Worm (Caenorhabditis elegans) whole organism, L2 larva: ENCODE data around the gene C13F10.8.
A peak's percentile ranks its signal among the peaks of the same experiment; 100 is the strongest.

Source experiments
- C34F6.9 ChIP-seq: fragments of 150-350 bp; optimal IDR thresholded peaks from 2 replicates; lab custom pipeline; 2014; ENCODE audit warnings: missing biosample characterization, missing genetic modification characterization
- F13H6.1 ChIP-seq: sonication (generic microtip); optimal IDR thresholded peaks from 2 replicates; lab custom pipeline; 2016; ENCODE audit warnings: missing genetic modification characterization, missing compliant biosample characterization
- R02D3.7 ChIP-seq: fragments of 150-350 bp; optimal IDR thresholded peaks from 2 replicates; lab custom pipeline; 2014; ENCODE audit warnings: missing biosample characterization, missing genetic modification characterization
- Y55F3AM.14 ChIP-seq: fragments of 200-800 bp; sonication (Bioruptor generic); optimal IDR thresholded peaks from 2 replicates; lab custom pipeline; 2018; ENCODE audit warnings: mild to moderate bottlenecking, missing genetic modification characterization, missing compliant biosample characterization
- ZK546.5 ChIP-seq: sonication (generic microtip); optimal IDR thresholded peaks from 2 replicates; lab custom pipeline; 2017; ENCODE audit warnings: missing biosample characterization, missing genetic modification characterization
- alr-1 ChIP-seq: fragments of 150-350 bp; optimal IDR thresholded peaks from 2 replicates; lab custom pipeline; 2014; ENCODE audit warnings: missing biosample characterization, missing genetic modification characterization
- aly-2 ChIP-seq: fragments of 150-350 bp; optimal IDR thresholded peaks from 2 replicates; lab custom pipeline; 2014; ENCODE audit warnings: missing biosample characterization, missing genetic modification characterization
- ama-1 ChIP-seq: fragments of 150-350 bp; optimal IDR thresholded peaks from 2 replicates; lab custom pipeline; 2018; ENCODE audit warnings: inconsistent platforms
- blmp-1 ChIP-seq: sonication (generic microtip); optimal IDR thresholded peaks from 2 replicates; lab custom pipeline; 2017; ENCODE audit warnings: missing genetic modification characterization, mild to moderate bottlenecking, missing compliant biosample characterization, antibody characterized with exemption, moderate library complexity; ENCODE audit not compliant: insufficient read depth
- ceh-16 ChIP-seq: fragments of 150-350 bp; optimal IDR thresholded peaks from 2 replicates; lab custom pipeline; 2014; ENCODE audit warnings: missing biosample characterization, missing genetic modification characterization
- ceh-82 ChIP-seq: fragments of 150-350 bp; optimal IDR thresholded peaks from 2 replicates; lab custom pipeline; 2014; ENCODE audit warnings: missing biosample characterization, missing genetic modification characterization
- crh-2 ChIP-seq: sonication (generic microtip); optimal IDR thresholded peaks from 2 replicates; lab custom pipeline; 2017; ENCODE audit warnings: missing biosample characterization, missing genetic modification characterization
- dmd-4 ChIP-seq: sonication (generic microtip); optimal IDR thresholded peaks from 2 replicates; lab custom pipeline; 2017; ENCODE audit warnings: missing biosample characterization, missing genetic modification characterization
- egl-27 ChIP-seq: sonication (generic microtip); optimal IDR thresholded peaks from 3 replicates; lab custom pipeline; 2017; ENCODE audit warnings: missing biosample characterization, missing genetic modification reagents, missing genetic modification characterization
- elt-1 ChIP-seq: fragments of 150-350 bp; optimal IDR thresholded peaks from 2 replicates; lab custom pipeline; 2014; ENCODE audit warnings: missing biosample characterization, missing genetic modification characterization
- fos-1 ChIP-seq: fragments of 150-350 bp; optimal IDR thresholded peaks from 2 replicates; lab custom pipeline; 2014; ENCODE audit warnings: missing biosample characterization, missing genetic modification characterization
- gmeb-1 ChIP-seq: fragments of 150-350 bp; optimal IDR thresholded peaks from 2 replicates; lab custom pipeline; 2014; ENCODE audit warnings: missing biosample characterization, missing genetic modification characterization
- lin-11 ChIP-seq: fragments of 150-350 bp; sonication (generic microtip); optimal IDR thresholded peaks from 2 replicates; lab custom pipeline; 2014; ENCODE audit warnings: missing biosample characterization, missing genetic modification characterization, inconsistent platforms, mixed read lengths
- lin-13 ChIP-seq: fragments of 150-350 bp; optimal IDR thresholded peaks from 2 replicates; lab custom pipeline; 2014; ENCODE audit warnings: missing biosample characterization, missing genetic modification reagents, missing genetic modification characterization
- lin-39 ChIP-seq: fragments of 150-350 bp; optimal IDR thresholded peaks from 2 replicates; lab custom pipeline; 2014; ENCODE audit warnings: missing biosample characterization, missing genetic modification reagents, missing genetic modification characterization
- lsy-2 ChIP-seq, 2 experiments: fragments of 150-350 bp in 1 of 2; sonication (generic microtip) in 1 of 2; optimal IDR thresholded peaks; 2 replicates each; lab custom pipeline; 2014 to 2017; ENCODE audit warnings: missing biosample characterization in 2 of 2, missing genetic modification characterization in 2 of 2
- mab-5 ChIP-seq: fragments of 150-350 bp; optimal IDR thresholded peaks from 2 replicates; lab custom pipeline; 2014; ENCODE audit warnings: missing biosample characterization, missing genetic modification characterization
- mbf-1 ChIP-seq: sonication (generic microtip); optimal IDR thresholded peaks from 2 replicates; lab custom pipeline; 2017; ENCODE audit warnings: missing biosample characterization, missing genetic modification characterization
- nhr-11 ChIP-seq: fragments of 150-350 bp; optimal IDR thresholded peaks from 2 replicates; lab custom pipeline; 2014; ENCODE audit warnings: missing biosample characterization, missing genetic modification characterization
- nhr-12 ChIP-seq: fragments of 150-350 bp; optimal IDR thresholded peaks from 2 replicates; lab custom pipeline; 2014; ENCODE audit warnings: missing biosample characterization, missing genetic modification characterization
- nhr-129 ChIP-seq: fragments of 150-350 bp; optimal IDR thresholded peaks from 2 replicates; lab custom pipeline; 2014; ENCODE audit warnings: missing biosample characterization, missing genetic modification characterization
- nhr-21 ChIP-seq: fragments of 150-350 bp; optimal IDR thresholded peaks from 2 replicates; lab custom pipeline; 2014; ENCODE audit warnings: missing biosample characterization, missing genetic modification characterization
- nhr-23 ChIP-seq: fragments of 150-350 bp; optimal IDR thresholded peaks from 2 replicates; lab custom pipeline; 2014; ENCODE audit warnings: missing biosample characterization, missing genetic modification reagents, missing genetic modification characterization
- nhr-237 ChIP-seq: fragments of 150-350 bp; optimal IDR thresholded peaks from 2 replicates; lab custom pipeline; 2014; ENCODE audit warnings: missing biosample characterization, missing genetic modification characterization
- nhr-25 ChIP-seq: fragments of 150-350 bp; sonication (generic microtip); optimal IDR thresholded peaks from 3 replicates; lab custom pipeline; 2014; ENCODE audit warnings: missing biosample characterization, missing genetic modification characterization
- nhr-6 ChIP-seq: fragments of 150-350 bp; optimal IDR thresholded peaks from 2 replicates; lab custom pipeline; 2014; ENCODE audit warnings: missing biosample characterization, missing genetic modification characterization
- nhr-77 ChIP-seq: fragments of 150-350 bp; optimal IDR thresholded peaks from 2 replicates; lab custom pipeline; 2014; ENCODE audit warnings: missing biosample characterization, missing genetic modification characterization
- peb-1 ChIP-seq: fragments of 150-350 bp; optimal IDR thresholded peaks from 2 replicates; lab custom pipeline; 2014; ENCODE audit warnings: missing biosample characterization, missing genetic modification characterization
- sem-4 ChIP-seq: fragments of 150-350 bp; optimal IDR thresholded peaks from 2 replicates; lab custom pipeline; 2014; ENCODE audit warnings: missing biosample characterization, missing genetic modification reagents, missing genetic modification characterization
- skn-1 ChIP-seq: sonication (generic microtip); optimal IDR thresholded peaks from 2 replicates; lab custom pipeline; 2017; ENCODE audit warnings: missing biosample characterization, missing genetic modification characterization
- sma-3 ChIP-seq: sonication (generic microtip); optimal IDR thresholded peaks from 2 replicates; lab custom pipeline; 2016; ENCODE audit warnings: missing genetic modification reagents, missing genetic modification characterization, missing compliant biosample characterization
- sma-9 ChIP-seq, 2 experiments: fragments of 150-350 bp in 1 of 2; sonication (generic microtip) in 1 of 2; optimal IDR thresholded peaks; 2 replicates each; lab custom pipeline; 2014 to 2016; ENCODE audit warnings: missing genetic modification characterization in 2 of 2, mild to moderate bottlenecking in 1 of 2, missing biosample characterization in 1 of 2, missing compliant biosample characterization in 1 of 2, missing genetic modification reagents in 1 of 2, moderate library complexity in 1 of 2
- snpc-4 ChIP-seq: fragments of 150-350 bp; optimal IDR thresholded peaks from 2 replicates; lab custom pipeline; 2014; ENCODE audit warnings: missing biosample characterization, missing genetic modification characterization
- unc-39 ChIP-seq: fragments of 150-350 bp; optimal IDR thresholded peaks from 2 replicates; lab custom pipeline; 2014; ENCODE audit warnings: missing biosample characterization, missing genetic modification characterization
- unc-55 ChIP-seq: fragments of 150-350 bp; sonication (generic microtip); optimal IDR thresholded peaks from 3 replicates; lab custom pipeline; 2014; ENCODE audit warnings: missing biosample characterization, missing genetic modification reagents, missing genetic modification characterization
- unc-62 ChIP-seq: fragments of 150-350 bp; optimal IDR thresholded peaks from 2 replicates; lab custom pipeline; 2014; ENCODE audit warnings: missing biosample characterization, missing genetic modification reagents, missing genetic modification characterization
- zag-1 ChIP-seq: fragments of 150-350 bp; optimal IDR thresholded peaks from 2 replicates; lab custom pipeline; 2014; ENCODE audit warnings: missing biosample characterization, missing genetic modification characterization
- ztf-1 ChIP-seq: fragments of 200-800 bp; sonication (Bioruptor generic); conservative IDR thresholded peaks from 2 replicates; pipeline ENCODE4 v1.3.6; 2022; ENCODE audit warnings: missing genetic modification characterization, missing compliant biosample characterization
- ztf-4 ChIP-seq: fragments of 150-350 bp; optimal IDR thresholded peaks from 2 replicates; lab custom pipeline; 2014; ENCODE audit warnings: missing biosample characterization, missing genetic modification characterization

Gene C13F10.8

ce11 chrV:7237133-7237532 lies 16.3 kb upstream of the C13F10.8 start, which contains the start of gene hyls-1:
Gene hyls-1, plus strand, starts transcription at chrV:7237381.
- TF ChIP-seq lin-39 (no peak), ztf-1 (GFP tag; lab: Robert Waterston, UW) (no peak), ztf-4 (tag; lab: Kevin White, UChicago) (peak; percentile 53), sma-9 (GFP tag; optimal IDR thresholded peaks at IDR 0.05; lab: Kevin White, UChicago) (peak; percentile 77), sma-9 (tag; optimal IDR thresholded peaks at IDR 0.05; lab: Kevin White, UChicago) (no peak), ama-1 (lab: Kevin White, UChicago) (no peak), Y55F3AM.14 (GFP tag; lab: Kevin White, UChicago) (no peak), peb-1 (tag; lab: Kevin White, UChicago) (no peak), sem-4 (tag; lab: Kevin White, UChicago) (peak; percentile 70), fos-1 (peak; percentile 29), nhr-77 (tag; lab: Kevin White, UChicago) (no peak), egl-27 (tag; lab: Kevin White, UChicago) (no peak), blmp-1 (tag; lab: Kevin White, UChicago) (peak; percentile 40), elt-1 (tag; lab: Kevin White, UChicago) (no peak), aly-2 (tag; lab: Kevin White, UChicago) (no peak), nhr-23 (tag; lab: Kevin White, UChicago) (no peak), nhr-25 (tag; lab: Kevin White, UChicago) (peak; percentile 85), nhr-237 (tag; lab: Kevin White, UChicago) (peak; percentile 57), crh-2 (tag; lab: Kevin White, UChicago) (peak; percentile 91), lin-13 (GFP tag; lab: Kevin White, UChicago) (peak; percentile 83), nhr-129 (peak; percentile 80), F13H6.1 (tag; lab: Kevin White, UChicago) (peak; percentile 78), mab-5 (tag; lab: Kevin White, UChicago) (peak; percentile 64), ceh-16 (tag; lab: Kevin White, UChicago) (no peak), ZK546.5 (tag; lab: Kevin White, UChicago) (peak; percentile 16), C34F6.9 (tag; lab: Kevin White, UChicago) (peak; percentile 79), dmd-4 (tag; lab: Kevin White, UChicago) (no peak), snpc-4 (tag; lab: Kevin White, UChicago) (peak; percentile 18), lsy-2 (tag; optimal IDR thresholded peaks at IDR 0.05; lab: Kevin White, UChicago) (peak; percentile 71 to 88), ceh-82 (tag; lab: Kevin White, UChicago) (peak; percentile 73), lin-11 (peak; percentile 88), unc-55 (peak; percentile 95), alr-1 (no peak), sma-3 (peak; percentile 85), mbf-1 (tag; lab: Kevin White, UChicago) (no peak), nhr-12 (tag; lab: Kevin White, UChicago) (no peak), zag-1 (tag; lab: Kevin White, UChicago) (peak; percentile 52), nhr-21 (tag; lab: Kevin White, UChicago) (peak; percentile 70), R02D3.7 (tag; lab: Kevin White, UChicago) (peak; percentile 1), unc-39 (tag; lab: Kevin White, UChicago) (no peak), skn-1 (tag; lab: Kevin White, UChicago) (peak; percentile 64), gmeb-1 (tag; lab: Kevin White, UChicago) (peak; percentile 97)

ce11 chrV:7237094-7237132 lies 16.1 kb upstream of the C13F10.8 start, which contains the start of gene hpo-9:
Gene hpo-9, minus strand, starts transcription at chrV:7237130.
- no peak for TF ChIP-seq blmp-1 (tag; lab: Kevin White, UChicago)
- TF ChIP-seq sma-3, result no peak
- TF ChIP-seq lin-13 (GFP tag; lab: Kevin White, UChicago), result no peak
- no peak for TF ChIP-seq nhr-25 (tag; lab: Kevin White, UChicago)
- no peak for TF ChIP-seq unc-55
- TF ChIP-seq Y55F3AM.14 (GFP tag; lab: Kevin White, UChicago), result no peak
- no peak for TF ChIP-seq mab-5 (tag; lab: Kevin White, UChicago)
- no peak for TF ChIP-seq unc-62 (GFP tag; lab: Kevin White, UChicago)
- no peak for TF ChIP-seq sem-4 (tag; lab: Kevin White, UChicago)
- TF ChIP-seq nhr-11 (tag; lab: Kevin White, UChicago), result no peak
- no peak for TF ChIP-seq ZK546.5 (tag; lab: Kevin White, UChicago)
- no peak for TF ChIP-seq nhr-23 (tag; lab: Kevin White, UChicago)
- no peak for TF ChIP-seq nhr-6 (tag; lab: Kevin White, UChicago)
- no peak for TF ChIP-seq C34F6.9 (tag; lab: Kevin White, UChicago)
- TF ChIP-seq snpc-4 (tag; lab: Kevin White, UChicago), result no peak
- TF ChIP-seq nhr-77 (tag; lab: Kevin White, UChicago), result no peak
- no peak for TF ChIP-seq nhr-12 (tag; lab: Kevin White, UChicago)
- TF ChIP-seq, all 48 proteins: peak for 0
